Worm (Caenorhabditis elegans) whole organism, late embryonic: ENCODE measurements around the gene clec-63.

Source experiments
- C08G9.2 ChIP-seq: sonication (generic microtip); optimal IDR thresholded peaks from 2 replicates; lab custom pipeline; 2016; ENCODE audit warnings: mild to moderate bottlenecking, missing genetic modification characterization, moderate library complexity, missing compliant biosample characterization
- F13H6.1 ChIP-seq: sonication (generic microtip); optimal IDR thresholded peaks from 2 replicates; lab custom pipeline; 2016; ENCODE audit warnings: missing genetic modification characterization, missing compliant biosample characterization
- K02D7.2 ChIP-seq: sonication (generic microtip); optimal IDR thresholded peaks from 2 replicates; lab custom pipeline; 2017; ENCODE audit warnings: mild to moderate bottlenecking, missing genetic modification characterization, missing compliant biosample characterization
- T23F11.4 ChIP-seq: fragments of 200-800 bp; sonication (Bioruptor generic); optimal IDR thresholded peaks from 2 replicates; lab custom pipeline; 2018; ENCODE audit warnings: mild to moderate bottlenecking, missing genetic modification characterization, missing compliant biosample characterization
- ama-1 ChIP-seq: fragments of 150-350 bp; optimal IDR thresholded peaks from 2 replicates; lab custom pipeline; 2014
- ceh-14 ChIP-seq: sonication (generic microtip); optimal IDR thresholded peaks from 2 replicates; lab custom pipeline; 2016; ENCODE audit warnings: missing genotype, missing genetic modification characterization, missing compliant biosample characterization
- ceh-18 ChIP-seq: sonication (generic microtip); optimal IDR thresholded peaks from 2 replicates; lab custom pipeline; 2016; ENCODE audit warnings: missing genetic modification characterization, missing compliant biosample characterization
- ceh-24 ChIP-seq: sonication (generic microtip); optimal IDR thresholded peaks from 2 replicates; lab custom pipeline; 2016; ENCODE audit warnings: mild to moderate bottlenecking, missing genetic modification characterization, missing compliant biosample characterization
- ceh-30 ChIP-seq: fragments of 150-350 bp; optimal IDR thresholded peaks from 2 replicates; lab custom pipeline; 2014; ENCODE audit warnings: missing biosample characterization, missing genetic modification characterization
- ceh-31 ChIP-seq: sonication (generic microtip); optimal IDR thresholded peaks from 2 replicates; lab custom pipeline; 2016; ENCODE audit warnings: missing genetic modification characterization, missing compliant biosample characterization
- ceh-45 ChIP-seq: fragments of 200-800 bp; sonication (Bioruptor generic); IDR thresholded peaks from 2 replicates; pipeline ENCODE4 v1.3.6; 2022; ENCODE audit warnings: missing genetic modification reagents, missing genetic modification characterization, missing compliant biosample characterization
- ceh-6 ChIP-seq: fragments of 200-800 bp; sonication (Bioruptor generic); optimal IDR thresholded peaks from 2 replicates; lab custom pipeline; 2018; ENCODE audit warnings: mild to moderate bottlenecking, missing genetic modification characterization, missing compliant biosample characterization
- ceh-9 ChIP-seq: sonication (generic microtip); optimal IDR thresholded peaks from 2 replicates; lab custom pipeline; 2016; ENCODE audit warnings: mild to moderate bottlenecking, missing genetic modification characterization, inconsistent platforms, missing compliant biosample characterization
- che-1 ChIP-seq: sonication (generic microtip); optimal IDR thresholded peaks from 2 replicates; lab custom pipeline; 2016; ENCODE audit warnings: mild to moderate bottlenecking, missing genetic modification characterization, missing compliant biosample characterization
- dve-1 ChIP-seq: sonication (generic microtip); optimal IDR thresholded peaks from 2 replicates; lab custom pipeline; 2017; ENCODE audit warnings: antibody characterized with exemption, mild to moderate bottlenecking, missing genetic modification characterization, missing compliant biosample characterization
- ets-4 ChIP-seq: sonication (generic microtip); optimal IDR thresholded peaks from 2 replicates; lab custom pipeline; 2016; ENCODE audit warnings: missing genetic modification characterization, missing compliant biosample characterization
- fkh-6 ChIP-seq: sonication (generic microtip); optimal IDR thresholded peaks from 2 replicates; lab custom pipeline; 2016; ENCODE audit warnings: missing genetic modification characterization, missing compliant biosample characterization
- hlh-13 ChIP-seq: fragments of 200-800 bp; sonication (Bioruptor generic); optimal IDR thresholded peaks from 2 replicates; lab custom pipeline; 2018; ENCODE audit warnings: mild to moderate bottlenecking, missing genetic modification characterization, missing compliant biosample characterization
- hlh-6 ChIP-seq: sonication (generic microtip); optimal IDR thresholded peaks from 2 replicates; lab custom pipeline; 2016; ENCODE audit warnings: missing genotype, missing genetic modification characterization, missing compliant biosample characterization
- hlh-8 ChIP-seq: sonication (generic microtip); optimal IDR thresholded peaks from 2 replicates; lab custom pipeline; 2016; ENCODE audit warnings: missing genotype, missing genetic modification characterization, missing compliant biosample characterization
- lim-6 ChIP-seq: sonication (generic microtip); optimal IDR thresholded peaks from 2 replicates; lab custom pipeline; 2016; ENCODE audit warnings: missing genetic modification characterization, missing compliant biosample characterization
- lin-11 ChIP-seq: fragments of 200-800 bp; sonication (Bioruptor generic); optimal IDR thresholded peaks from 2 replicates; lab custom pipeline; 2018; ENCODE audit warnings: mild to moderate bottlenecking, missing genetic modification characterization, missing compliant biosample characterization
- madf-2 ChIP-seq: sonication (generic microtip); optimal IDR thresholded peaks from 2 replicates; lab custom pipeline; 2017; ENCODE audit warnings: missing genetic modification characterization, missing compliant biosample characterization
- mec-3 ChIP-seq: sonication (generic microtip); optimal IDR thresholded peaks from 2 replicates; lab custom pipeline; 2016; ENCODE audit warnings: borderline replicate concordance, missing genetic modification characterization, missing compliant biosample characterization
- nhr-232 ChIP-seq: sonication (generic microtip); optimal IDR thresholded peaks from 2 replicates; lab custom pipeline; 2016; ENCODE audit warnings: missing genetic modification characterization, missing compliant biosample characterization
- odd-2 ChIP-seq: sonication (generic microtip); optimal IDR thresholded peaks from 2 replicates; lab custom pipeline; 2017; ENCODE audit warnings: antibody characterized with exemption, mild to moderate bottlenecking, missing genetic modification characterization, missing compliant biosample characterization
- pag-3 ChIP-seq: sonication (generic microtip); optimal IDR thresholded peaks from 2 replicates; lab custom pipeline; 2016; ENCODE audit warnings: missing compliant biosample characterization, missing genetic modification characterization, borderline replicate concordance
- pha-4 ChIP-seq: fragments of 150-350 bp; optimal IDR thresholded peaks from 2 replicates; lab custom pipeline; 2018; ENCODE audit warnings: missing biosample characterization, missing genetic modification reagents, missing genetic modification characterization
- pqm-1 ChIP-seq: sonication (generic microtip); optimal IDR thresholded peaks from 2 replicates; lab custom pipeline; 2016; ENCODE audit warnings: missing genetic modification characterization, missing compliant biosample characterization
- pros-1 ChIP-seq: fragments of 150-350 bp; optimal IDR thresholded peaks from 2 replicates; lab custom pipeline; 2014; ENCODE audit warnings: missing biosample characterization, missing genetic modification reagents, missing genetic modification characterization
- ref-2 ChIP-seq: sonication (generic microtip); optimal IDR thresholded peaks from 2 replicates; lab custom pipeline; 2016; ENCODE audit warnings: missing genetic modification characterization, missing compliant biosample characterization
- sdc-2 ChIP-seq: sonication (generic microtip); optimal IDR thresholded peaks from 2 replicates; lab custom pipeline; 2016; ENCODE audit warnings: missing genotype, missing genetic modification characterization, missing compliant biosample characterization
- syd-9 ChIP-seq: sonication (generic microtip); optimal IDR thresholded peaks from 2 replicates; lab custom pipeline; 2016; ENCODE audit warnings: mild to moderate bottlenecking, missing genetic modification characterization, moderate library complexity, missing compliant biosample characterization
- tbx-2 ChIP-seq: sonication (generic microtip); optimal IDR thresholded peaks from 2 replicates; lab custom pipeline; 2016; ENCODE audit warnings: missing genetic modification characterization, missing compliant biosample characterization
- tbx-7 ChIP-seq: sonication (generic microtip); optimal IDR thresholded peaks from 2 replicates; lab custom pipeline; 2016; ENCODE audit warnings: missing genotype, missing genetic modification characterization, missing compliant biosample characterization
- ttx-3 ChIP-seq: sonication (generic microtip); optimal IDR thresholded peaks from 2 replicates; lab custom pipeline; 2016; ENCODE audit warnings: missing genetic modification reagents, missing genetic modification characterization, missing compliant biosample characterization
- unc-3 ChIP-seq, 2 experiments: fragments of 200-800 bp in 1 of 2; sonication (Bioruptor generic) in 1 of 2; sonication (generic microtip) in 1 of 2; conservative IDR thresholded peaks in 1 of 2; optimal IDR thresholded peaks in 1 of 2; 2 replicates each; pipeline versions ENCODE4 v1.3.6 to Lab custom; 2016 to 2022; ENCODE audit warnings: missing compliant biosample characterization in 2 of 2, missing genetic modification characterization in 2 of 2, missing genetic modification reagents in 1 of 2
- unc-55 ChIP-seq: sonication (generic microtip); optimal IDR thresholded peaks from 2 replicates; lab custom pipeline; 2017; ENCODE audit warnings: missing biosample characterization, missing genetic modification reagents, missing genetic modification characterization
- zip-5 ChIP-seq: sonication (generic microtip); optimal IDR thresholded peaks from 2 replicates; lab custom pipeline; 2016; ENCODE audit warnings: missing genetic modification characterization, missing compliant biosample characterization

Gene clec-63

DNA sequence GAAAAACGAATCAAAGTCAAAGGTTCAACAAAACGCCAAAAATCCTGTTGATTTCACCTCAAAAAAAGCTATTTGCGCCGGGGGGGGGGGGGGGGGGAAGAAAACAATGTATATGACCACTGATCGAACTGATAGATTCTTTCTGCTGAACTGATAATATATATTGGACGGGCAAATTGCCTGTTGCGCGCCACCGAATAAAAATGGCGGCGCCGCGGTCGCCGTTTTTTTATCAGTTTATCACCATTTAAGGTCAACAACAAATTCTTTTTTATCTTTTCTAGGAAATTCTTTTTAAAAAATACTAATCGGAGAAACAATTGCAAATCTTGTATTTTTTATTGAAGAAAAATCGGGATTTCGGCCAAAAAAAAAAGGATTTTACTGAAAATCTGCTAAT is 15.7 kb upstream of the clec-63 start:
- TF ChIP-seq hlh-6 (tag; lab: Kevin White, UChicago) = no peak
- no peak for TF ChIP-seq syd-9 (tag; lab: Kevin White, UChicago)
- TF ChIP-seq C08G9.2 (tag; lab: Kevin White, UChicago) = no peak
- no peak for TF ChIP-seq pros-1
- no peak for TF ChIP-seq pqm-1 (tag; lab: Kevin White, UChicago)
- no peak for TF ChIP-seq ama-1 (lab: Kevin White, UChicago)
- no peak for TF ChIP-seq ceh-30 (tag; lab: Kevin White, UChicago)
- no peak for TF ChIP-seq tbx-2 (tag; lab: Kevin White, UChicago)
- no peak for TF ChIP-seq unc-55 (GFP tag; lab: Kevin White, UChicago)

- TF ChIP-seq tbx-2 (tag; lab: Kevin White, UChicago) = no peak
- no peak for TF ChIP-seq zip-5 (tag; lab: Kevin White, UChicago)
- TF ChIP-seq ceh-31 = no peak
- TF ChIP-seq ceh-6 = no peak
- no peak for TF ChIP-seq ref-2
- TF ChIP-seq ceh-45 = no peak
- TF ChIP-seq pha-4 (tag; lab: Kevin White, UChicago) = no peak
- TF ChIP-seq ceh-14 (tag; lab: Kevin White, UChicago) = no peak
- no peak for TF ChIP-seq ets-4
- TF ChIP-seq ceh-30 (tag; lab: Kevin White, UChicago) = no peak
- no peak for TF ChIP-seq F13H6.1 (tag; lab: Kevin White, UChicago)
- TF ChIP-seq K02D7.2 (tag; lab: Kevin White, UChicago) = no peak
- TF ChIP-seq dve-1 (tag; lab: Kevin White, UChicago) = no peak
- no peak for TF ChIP-seq mec-3
- TF ChIP-seq odd-2 (tag; lab: Kevin White, UChicago) = no peak
- TF ChIP-seq hlh-13 = no peak
- TF ChIP-seq lim-6 (tag; lab: Kevin White, UChicago) = no peak
- no peak for TF ChIP-seq pqm-1 (tag; lab: Kevin White, UChicago)
- no peak for TF ChIP-seq sdc-2 (tag; lab: Kevin White, UChicago)
- TF ChIP-seq C08G9.2 (tag; lab: Kevin White, UChicago) = no peak
Observed at ce11 chrII:12880406-12880805, 15.0 kb upstream of the clec-63 start, which contains the start of gene F35C5.1. TSS of gene F35C5.1 (plus strand) at chrII:12880804.

- TF ChIP-seq che-1 (no peak), F13H6.1 (tag; lab: Kevin White, UChicago) (no peak), pha-4 (tag; lab: Kevin White, UChicago) (no peak), ceh-9 (tag; lab: Kevin White, UChicago) (no peak), lim-6 (tag; lab: Kevin White, UChicago) (no peak), tbx-7 (tag; lab: Kevin White, UChicago) (no peak)
Observed at ce11 chrII:12884972-12885371, 10.5 kb upstream of the clec-63 start, which contains the start of gene sra-14. TSS of gene sra-14 (plus strand) at chrII:12885272.

DNA sequence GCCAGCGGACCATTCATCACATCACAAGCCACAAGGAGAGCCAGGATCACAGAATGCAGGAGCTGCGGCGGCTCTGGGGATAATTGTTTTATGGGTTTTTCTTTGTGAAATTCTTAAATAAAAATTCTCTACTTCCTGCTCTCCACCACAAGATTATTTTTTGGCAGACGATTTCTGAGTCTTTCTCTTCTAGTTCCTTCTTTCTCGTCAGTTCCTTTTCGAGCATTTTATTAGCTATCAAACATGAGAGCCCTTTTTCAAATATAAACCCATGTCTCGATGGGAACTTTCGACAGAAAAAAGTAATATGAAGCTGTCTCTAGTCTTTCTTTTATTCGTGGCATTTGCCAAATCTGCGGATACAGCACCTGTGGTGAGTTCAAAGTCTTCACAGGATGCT is 7.0 kb upstream of the clec-63 start, which contains the start of gene F35C5.3:
Gene F35C5.3, plus strand, starts transcription at position 301 of the 400 bp plus-strand sequence.
- TF ChIP-seq zip-5 (tag; lab: Kevin White, UChicago) (no peak), ttx-3 (tag; lab: Kevin White, UChicago) (no peak), ceh-6 (no peak), ets-4 (no peak), fkh-6 (tag; lab: Kevin White, UChicago) (no peak), ceh-24 (no peak), odd-2 (tag; lab: Kevin White, UChicago) (no peak), F13H6.1 (tag; lab: Kevin White, UChicago) (no peak), T23F11.4 (no peak), nhr-232 (tag; lab: Kevin White, UChicago) (no peak), ceh-18 (tag; lab: Kevin White, UChicago) (no peak), sdc-2 (tag; lab: Kevin White, UChicago) (no peak), ceh-9 (tag; lab: Kevin White, UChicago) (no peak), ama-1 (lab: Kevin White, UChicago) (no peak), hlh-8 (tag; lab: Kevin White, UChicago) (no peak), lin-11 (tag; lab: Kevin White, UChicago) (no peak), madf-2 (no peak), pqm-1 (tag; lab: Kevin White, UChicago) (no peak), pag-3 (tag; lab: Kevin White, UChicago) (no peak), unc-3 (GFP tag; conservative IDR thresholded peaks at IDR 0.05; lab: Robert Waterston, UW) (no peak), unc-3 (tag; optimal IDR thresholded peaks at IDR 0.05; lab: Kevin White, UChicago) (no peak)
